Worm (Caenorhabditis elegans) whole organism, L4 larva: Measurements from ENCODE around the gene fipr-13.

Source experiments
- R02D3.7 ChIP-seq: fragments of 150-350 bp; sonication (generic microtip); optimal IDR thresholded peaks from 3 replicates; lab custom pipeline; 2014; ENCODE audit warnings: missing biosample characterization, missing genetic modification characterization
- T26A8.4 ChIP-seq: fragments of 200-800 bp; sonication (Bioruptor generic); IDR thresholded peaks from 2 replicates; pipeline ENCODE4 v1.3.6; 2022; ENCODE audit warnings: missing genetic modification characterization, missing compliant biosample characterization
- daf-16 ChIP-seq, 3 experiments: sonication (generic microtip); optimal IDR thresholded peaks; 2 replicates each; lab custom pipeline; 2016 to 2017; ENCODE audit warnings: missing genetic modification characterization in 3 of 3, missing genetic modification reagents in 3 of 3, mild to moderate bottlenecking in 2 of 3, missing compliant biosample characterization in 2 of 3, missing biosample characterization in 1 of 3, moderate library complexity in 1 of 3
- lin-13 ChIP-seq: fragments of 150-350 bp; optimal IDR thresholded peaks from 2 replicates; lab custom pipeline; 2014; ENCODE audit warnings: missing biosample characterization, missing genetic modification reagents, missing genetic modification characterization
- lir-3 ChIP-seq: sonication (generic microtip); optimal IDR thresholded peaks from 2 replicates; lab custom pipeline; 2016; ENCODE audit warnings: mild to moderate bottlenecking, missing genetic modification characterization, missing compliant biosample characterization
- unc-62 ChIP-seq, 3 experiments: fragments of 150-350 bp in 1 of 3; sonication (generic microtip); optimal IDR thresholded peaks in 2 of 3; peaks in 1 of 3; 1 replicate in 1 of 3; 2 replicates in 2 of 3; lab custom pipeline; 2014 to 2017; ENCODE audit warnings: missing biosample characterization in 3 of 3, missing genetic modification characterization in 3 of 3, missing genetic modification reagents in 3 of 3, missing genotype in 1 of 3
- zag-1 ChIP-seq: fragments of 150-350 bp; optimal IDR thresholded peaks from 2 replicates; lab custom pipeline; 2014; ENCODE audit warnings: missing biosample characterization, missing genetic modification characterization

DNA sequence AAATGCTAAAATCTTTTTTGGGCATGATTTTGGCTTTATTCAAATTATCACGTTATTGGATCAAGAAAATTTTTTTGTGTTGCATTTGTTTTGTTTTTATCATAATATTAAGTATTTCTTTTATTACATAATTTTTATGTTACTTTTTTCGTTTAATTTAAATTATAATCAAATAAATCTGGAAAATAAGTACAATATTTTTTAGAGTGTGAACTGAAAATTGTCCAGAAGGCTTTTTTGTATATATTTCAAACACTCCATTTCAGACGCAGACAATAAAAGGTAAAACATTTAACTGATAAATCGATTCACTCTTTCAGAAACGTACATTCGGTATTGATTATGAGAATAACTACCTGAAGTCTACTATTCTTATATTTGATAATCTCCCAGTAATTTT, 43.0 kb downstream of the fipr-13 start, which contains the start of gene C08B6.11:
- TF ChIP-seq zag-1 (tag; lab: Kevin White, UChicago), result no peak
- TF ChIP-seq unc-62 (GFP tag; optimal IDR thresholded peaks at IDR 0.05 in 1 of 2; lab: Kevin White, UChicago), result no peak
- TF ChIP-seq unc-62 (tag; optimal IDR thresholded peaks at IDR 0.05; lab: Kevin White, UChicago), result no peak
- TF ChIP-seq R02D3.7 (tag; lab: Kevin White, UChicago), result no peak
- TF ChIP-seq T26A8.4 (GFP tag; lab: Robert Waterston, UW), result no peak
- no peak for TF ChIP-seq lin-13 (GFP tag; lab: Kevin White, UChicago)
- TF ChIP-seq daf-16 (GFP tag; optimal IDR thresholded peaks at IDR 0.05; lab: Kevin White, UChicago), result no peak
- no peak for TF ChIP-seq daf-16 (tag; optimal IDR thresholded peaks at IDR 0.05; lab: Kevin White, UChicago)
- no peak for TF ChIP-seq lir-3 (tag; lab: Kevin White, UChicago)
